Worm (Caenorhabditis elegans) whole organism, young adult: ENCODE results near the gene clec-231.
A peak's percentile ranks its signal among the peaks of the same experiment; 100 is the strongest.

Experiments used
- B0261.1 ChIP-seq: sonication (generic microtip); optimal IDR thresholded peaks from 2 replicates; lab custom pipeline; 2016; ENCODE audit warnings: mild to moderate bottlenecking, missing genetic modification characterization, moderate library complexity, missing compliant biosample characterization
- B0336.3 ChIP-seq: fragments of 200-800 bp; sonication (Bioruptor generic); IDR thresholded peaks from 2 replicates; pipeline ENCODE4 v1.3.6; 2022; ENCODE audit warnings: missing genetic modification characterization, missing compliant biosample characterization
- D2030.7 ChIP-seq: fragments of 200-800 bp; sonication (Bioruptor generic); IDR thresholded peaks from 2 replicates; pipeline ENCODE4 v1.3.6; 2022; ENCODE audit warnings: missing genetic modification reagents, missing genetic modification characterization, missing compliant biosample characterization
- F10E7.11 ChIP-seq: sonication (generic microtip); optimal IDR thresholded peaks from 2 replicates; lab custom pipeline; 2017; ENCODE audit warnings: mild to moderate bottlenecking, missing genetic modification characterization, moderate library complexity, missing compliant biosample characterization
- F37B4.10 ChIP-seq: fragments of 200-800 bp; sonication (Bioruptor generic); IDR thresholded peaks from 2 replicates; pipeline ENCODE4 v1.3.6; 2022; ENCODE audit warnings: missing genetic modification characterization, missing compliant biosample characterization
- F39B2.1 ChIP-seq: fragments of 200-800 bp; sonication (Bioruptor generic); IDR thresholded peaks from 2 replicates; pipeline ENCODE4 v1.3.6; 2022; ENCODE audit warnings: missing genetic modification reagents, missing genetic modification characterization, missing compliant biosample characterization
- F52B5.7 ChIP-seq: sonication (generic microtip); optimal IDR thresholded peaks from 2 replicates; lab custom pipeline; 2016; ENCODE audit warnings: mild to moderate bottlenecking, missing genetic modification characterization, missing compliant biosample characterization
- F57A8.1 ChIP-seq: fragments of 200-800 bp; sonication (Bioruptor generic); optimal IDR thresholded peaks from 2 replicates; lab custom pipeline; 2018; ENCODE audit warnings: mild to moderate bottlenecking, missing genetic modification characterization, moderate library complexity, missing compliant biosample characterization
- K11D2.4 ChIP-seq: fragments of 200-800 bp; sonication (Bioruptor generic); IDR thresholded peaks from 2 replicates; pipeline ENCODE4 v1.3.6; 2022; ENCODE audit warnings: missing genetic modification reagents, missing genetic modification characterization, missing compliant biosample characterization
- K12H6.12 ChIP-seq: fragments of 200-800 bp; sonication (Bioruptor generic); optimal IDR thresholded peaks from 2 replicates; lab custom pipeline; 2018; ENCODE audit warnings: mild to moderate bottlenecking, missing genetic modification characterization, missing compliant biosample characterization
- ZK185.1 ChIP-seq: sonication (generic microtip); optimal IDR thresholded peaks from 2 replicates; lab custom pipeline; 2016; ENCODE audit warnings: mild to moderate bottlenecking, missing genetic modification characterization, missing compliant biosample characterization; ENCODE audit not compliant: poor library complexity, severe bottlenecking
- akir-1 ChIP-seq: fragments of 200-800 bp; sonication (Bioruptor generic); optimal IDR thresholded peaks from 2 replicates; lab custom pipeline; 2018; ENCODE audit warnings: mild to moderate bottlenecking, missing genetic modification characterization, moderate library complexity, missing compliant biosample characterization
- ama-1 ChIP-seq, 3 experiments: fragments of 150-350 bp in 1 of 3; sonication (generic microtip) in 2 of 3; optimal IDR thresholded peaks; 2 replicates each; lab custom pipeline; 2014 to 2018; ENCODE audit warnings: missing biosample characterization in 2 of 3, missing genetic modification characterization in 2 of 3, missing genetic modification reagents in 2 of 3
- atf-7 ChIP-seq: sonication (generic microtip); optimal IDR thresholded peaks from 2 replicates; lab custom pipeline; 2017; ENCODE audit warnings: mild to moderate bottlenecking, missing genetic modification characterization, missing compliant biosample characterization
- attf-3 ChIP-seq: fragments of 200-800 bp; sonication (Bioruptor generic); conservative IDR thresholded peaks from 2 replicates; pipeline ENCODE4 v1.3.6; 2022; ENCODE audit warnings: missing genetic modification reagents, missing genetic modification characterization, missing compliant biosample characterization
- attf-6 ChIP-seq: fragments of 200-800 bp; sonication (Bioruptor generic); IDR thresholded peaks from 2 replicates; pipeline ENCODE4 v1.3.6; 2022; ENCODE audit warnings: missing genetic modification reagents, missing genetic modification characterization, missing compliant biosample characterization
- bed-2 ChIP-seq: fragments of 200-800 bp; sonication (Bioruptor generic); IDR thresholded peaks from 2 replicates; pipeline ENCODE4 v1.3.6; 2022; ENCODE audit warnings: missing genetic modification reagents, missing genetic modification characterization, missing compliant biosample characterization
- ceh-79 ChIP-seq: sonication (generic microtip); optimal IDR thresholded peaks from 2 replicates; lab custom pipeline; 2017; ENCODE audit warnings: mild to moderate bottlenecking, missing genetic modification characterization, missing compliant biosample characterization
- chd-7 ChIP-seq: sonication (generic microtip); optimal IDR thresholded peaks from 2 replicates; lab custom pipeline; 2016; ENCODE audit warnings: mild to moderate bottlenecking, missing genetic modification characterization, moderate library complexity, missing compliant biosample characterization
- die-1 ChIP-seq: sonication (generic microtip); optimal IDR thresholded peaks from 2 replicates; lab custom pipeline; 2016; ENCODE audit warnings: missing genotype, mild to moderate bottlenecking, missing genetic modification characterization, missing compliant biosample characterization
- dox-1 ChIP-seq: fragments of 200-800 bp; sonication (Bioruptor generic); IDR thresholded peaks from 2 replicates; pipeline ENCODE4 v1.3.6; 2022; ENCODE audit warnings: missing genetic modification reagents, missing genetic modification characterization, missing compliant biosample characterization
- egl-18 ChIP-seq: fragments of 200-800 bp; sonication (Bioruptor generic); IDR thresholded peaks from 2 replicates; pipeline ENCODE4 v1.3.6; 2022; ENCODE audit warnings: missing genetic modification reagents, missing genetic modification characterization, missing compliant biosample characterization
- egl-44 ChIP-seq: fragments of 200-800 bp; sonication (Bioruptor generic); IDR thresholded peaks from 2 replicates; pipeline ENCODE4 v1.3.6; 2022; ENCODE audit warnings: missing genetic modification reagents, missing genetic modification characterization, missing compliant biosample characterization
- fkh-3 ChIP-seq: sonication (generic microtip); optimal IDR thresholded peaks from 2 replicates; lab custom pipeline; 2016; ENCODE audit warnings: mild to moderate bottlenecking, missing genetic modification characterization, missing compliant biosample characterization
- hlh-26 ChIP-seq: fragments of 200-800 bp; sonication (Bioruptor generic); conservative IDR thresholded peaks from 2 replicates; pipeline ENCODE4 v1.3.6; 2022; ENCODE audit warnings: missing genetic modification reagents, missing genetic modification characterization, missing compliant biosample characterization
- hsf-1 ChIP-seq: fragments of 200-800 bp; sonication (Bioruptor generic); IDR thresholded peaks from 2 replicates; pipeline ENCODE4 v1.3.6; 2022; ENCODE audit warnings: missing genetic modification reagents, missing genetic modification characterization, missing compliant biosample characterization
- let-607 ChIP-seq, 2 experiments: fragments of 200-800 bp in 1 of 2; sonication (Bioruptor generic) in 1 of 2; sonication (generic microtip) in 1 of 2; optimal IDR thresholded peaks; 2 replicates each; lab custom pipeline; 2016 to 2018; ENCODE audit warnings: mild to moderate bottlenecking in 2 of 2, missing compliant biosample characterization in 2 of 2, missing genetic modification characterization in 2 of 2, moderate library complexity in 2 of 2, missing genotype in 1 of 2
- lsy-27 ChIP-seq: sonication (generic microtip); optimal IDR thresholded peaks from 2 replicates; lab custom pipeline; 2017; ENCODE audit warnings: missing genetic modification characterization, mild to moderate bottlenecking, missing compliant biosample characterization, antibody characterized with exemption, missing genotype, borderline replicate concordance; ENCODE audit not compliant: insufficient read depth
- madf-10 ChIP-seq: sonication (generic microtip); optimal IDR thresholded peaks from 2 replicates; lab custom pipeline; 2016; ENCODE audit warnings: mild to moderate bottlenecking, missing genetic modification characterization, missing compliant biosample characterization
- madf-6 ChIP-seq: fragments of 200-800 bp; sonication (Bioruptor generic); IDR thresholded peaks from 2 replicates; pipeline ENCODE4 v1.3.6; 2022; ENCODE audit warnings: missing genetic modification reagents, missing genetic modification characterization, missing compliant biosample characterization
- mxl-1 ChIP-seq: sonication (generic microtip); optimal IDR thresholded peaks from 2 replicates; lab custom pipeline; 2016; ENCODE audit warnings: missing genetic modification characterization, missing compliant biosample characterization
- nfya-2 ChIP-seq: fragments of 200-800 bp; sonication (Bioruptor generic); IDR thresholded peaks from 2 replicates; pipeline ENCODE4 v1.3.6; 2022; ENCODE audit warnings: missing genetic modification reagents, missing genetic modification characterization, missing compliant biosample characterization
- nhr-80 ChIP-seq: sonication (generic microtip); optimal IDR thresholded peaks from 2 replicates; lab custom pipeline; 2016; ENCODE audit warnings: missing genetic modification characterization, missing compliant biosample characterization
- rcor-1 ChIP-seq: fragments of 200-800 bp; sonication (Bioruptor generic); IDR thresholded peaks from 2 replicates; pipeline ENCODE4 v1.3.6; 2022; ENCODE audit warnings: missing genetic modification reagents, missing genetic modification characterization, missing compliant biosample characterization
- rpc-1 ChIP-seq, 2 experiments: fragments of 150-350 bp in 1 of 2; sonication (generic microtip) in 1 of 2; optimal IDR thresholded peaks; 2 replicates each; lab custom pipeline; 2014 to 2018; ENCODE audit warnings: missing biosample characterization in 1 of 2, missing genetic modification characterization in 1 of 2, missing genetic modification reagents in 1 of 2, missing genotype in 1 of 2
- sdz-38 ChIP-seq: sonication (generic microtip); optimal IDR thresholded peaks from 2 replicates; lab custom pipeline; 2016; ENCODE audit warnings: missing genotype, missing genetic modification characterization, missing compliant biosample characterization
- snpc-1.3 ChIP-seq: sonication (generic microtip); optimal IDR thresholded peaks from 2 replicates; lab custom pipeline; 2017; ENCODE audit warnings: missing genetic modification characterization, mild to moderate bottlenecking, missing compliant biosample characterization, antibody characterized with exemption, moderate library complexity, missing genotype, missing genetic modification reagents; ENCODE audit not compliant: insufficient read depth
- snpc-3.4 ChIP-seq: sonication (generic microtip); optimal IDR thresholded peaks from 2 replicates; lab custom pipeline; 2017; ENCODE audit warnings: missing genetic modification characterization, mild to moderate bottlenecking, missing compliant biosample characterization, antibody characterized with exemption, moderate library complexity, missing genotype, missing genetic modification reagents
- sptf-2 ChIP-seq: fragments of 200-800 bp; sonication (Bioruptor generic); optimal IDR thresholded peaks from 2 replicates; lab custom pipeline; 2018; ENCODE audit warnings: mild to moderate bottlenecking, missing genetic modification characterization, missing compliant biosample characterization
- tbx-9 ChIP-seq: sonication (generic microtip); optimal IDR thresholded peaks from 2 replicates; lab custom pipeline; 2016; ENCODE audit warnings: borderline replicate concordance, missing genetic modification characterization, inconsistent platforms, missing compliant biosample characterization
- zfh-2 ChIP-seq: fragments of 200-800 bp; sonication (Bioruptor generic); conservative IDR thresholded peaks from 2 replicates; pipeline ENCODE4 v1.3.6; 2022; ENCODE audit warnings: missing genetic modification reagents, missing genetic modification characterization, missing compliant biosample characterization
- zim-3 ChIP-seq: sonication (generic microtip); optimal IDR thresholded peaks from 2 replicates; lab custom pipeline; 2017; ENCODE audit warnings: mild to moderate bottlenecking, missing genetic modification characterization, moderate library complexity, missing compliant biosample characterization
- ztf-25 ChIP-seq: fragments of 200-800 bp; sonication (Bioruptor generic); IDR thresholded peaks from 2 replicates; pipeline ENCODE4 v1.3.6; 2022; ENCODE audit warnings: missing genetic modification reagents, missing genetic modification characterization, missing compliant biosample characterization
- ztf-3 ChIP-seq: fragments of 200-800 bp; sonication (Bioruptor generic); optimal IDR thresholded peaks from 2 replicates; lab custom pipeline; 2018; ENCODE audit warnings: mild to moderate bottlenecking, missing genetic modification characterization, missing compliant biosample characterization
- ztf-6 ChIP-seq: fragments of 200-800 bp; sonication (Bioruptor generic); IDR thresholded peaks from 2 replicates; pipeline ENCODE4 v1.3.6; 2022; ENCODE audit warnings: missing genetic modification reagents, missing genetic modification characterization, missing compliant biosample characterization

Gene clec-231

ce11 chrV:15384733-15385132, 34.2 kb upstream of the clec-231 start, which contains the start of gene str-102:
TSS of gene str-102 (plus strand) at chrV:15385033.
- TF ChIP-seq let-607 (tag; optimal IDR thresholded peaks at IDR 0.05; lab: Kevin White, UChicago) (no peak), egl-18 (GFP tag; lab: Robert Waterston, UW) (no peak), bed-2 (no peak), sptf-2 (GFP tag; lab: Kevin White, UChicago) (no peak), hlh-26 (no peak), rcor-1 (GFP tag; lab: Robert Waterston, UW) (no peak), K11D2.4 (GFP tag; lab: Robert Waterston, UW) (no peak), dox-1 (no peak), F39B2.1 (GFP tag; lab: Robert Waterston, UW) (no peak), attf-3 (no peak), ztf-3 (no peak), zim-3 (tag; lab: Kevin White, UChicago) (no peak), D2030.7 (GFP tag; lab: Robert Waterston, UW) (no peak), ztf-6 (GFP tag; lab: Robert Waterston, UW) (no peak), atf-7 (tag; lab: Kevin White, UChicago) (no peak), ama-1 (optimal IDR thresholded peaks at IDR 0.05; lab: Kevin White, UChicago) (no peak), ama-1 (GFP tag; optimal IDR thresholded peaks at IDR 0.05; lab: Kevin White, UChicago) (no peak), B0261.1 (tag; lab: Kevin White, UChicago) (no peak), ceh-79 (no peak), F57A8.1 (no peak)

- TF ChIP-seq egl-44 (GFP tag; lab: Robert Waterston, UW) (no peak), attf-6 (GFP tag; lab: Robert Waterston, UW) (no peak), ZK185.1 (tag; lab: Kevin White, UChicago) (no peak), lsy-27 (no peak), rcor-1 (GFP tag; lab: Robert Waterston, UW) (no peak), akir-1 (no peak), K12H6.12 (tag; lab: Kevin White, UChicago) (no peak), ztf-6 (GFP tag; lab: Robert Waterston, UW) (no peak), nfya-2 (no peak), F37B4.10 (GFP tag; lab: Robert Waterston, UW) (no peak), die-1 (tag; lab: Kevin White, UChicago) (no peak)
Measured at ce11 chrV:15383739-15384138, 33.2 kb upstream of the clec-231 start, which contains the start of gene str-88. TSS of gene str-88 (minus strand) at chrV:15383839.

- TF ChIP-seq nhr-80 (tag; lab: Kevin White, UChicago) (peak; percentile 11), die-1 (tag; lab: Kevin White, UChicago) (no peak)
Measured at ce11 chrV:15380857-15381256, 30.3 kb upstream of the clec-231 start, which contains the start of gene dhs-23. TSS of gene dhs-23 (plus strand) at chrV:15381219.

ce11 chrV:15379817-15380216, 29.3 kb upstream of the clec-231 start, which contains the start of gene srh-251:
TSS of gene srh-251 (minus strand) at chrV:15379917.
- no peak for TF ChIP-seq sdz-38 (tag; lab: Kevin White, UChicago)
- TF ChIP-seq hsf-1 (GFP tag; lab: Robert Waterston, UW), result no peak
- TF ChIP-seq madf-6 (GFP tag; lab: Robert Waterston, UW), result no peak
- no peak for TF ChIP-seq rpc-1 (optimal IDR thresholded peaks at IDR 0.05; lab: Kevin White, UChicago)
- no peak for TF ChIP-seq rpc-1 (tag; optimal IDR thresholded peaks at IDR 0.05; lab: Kevin White, UChicago)
- TF ChIP-seq madf-10 (tag; lab: Kevin White, UChicago), result no peak
- TF ChIP-seq rcor-1 (GFP tag; lab: Robert Waterston, UW), result no peak
- TF ChIP-seq snpc-3.4 (tag; lab: Kevin White, UChicago), result no peak
- no peak for TF ChIP-seq tbx-9 (tag; lab: Kevin White, UChicago)
- no peak for TF ChIP-seq chd-7 (tag; lab: Kevin White, UChicago)
- TF ChIP-seq mxl-1 (tag; lab: Kevin White, UChicago), result no peak
- no peak for TF ChIP-seq fkh-3 (tag; lab: Kevin White, UChicago)
- no peak for TF ChIP-seq F52B5.7 (tag; lab: Kevin White, UChicago)
- no peak for TF ChIP-seq snpc-1.3 (tag; lab: Kevin White, UChicago)
- no peak for TF ChIP-seq ztf-25 (GFP tag; lab: Robert Waterston, UW)
- TF ChIP-seq B0336.3, result no peak
- TF ChIP-seq zfh-2 (GFP tag; lab: Robert Waterston, UW), result no peak
- TF ChIP-seq F10E7.11 (tag; lab: Kevin White, UChicago), result no peak
